Worm (Caenorhabditis elegans) whole organism, L4 larva: ENCODE data around the gene cyn-7.

Experiments
- T20F7.1 ChIP-seq: fragments of 200-800 bp; sonication (Bioruptor generic); optimal IDR thresholded peaks from 2 replicates; lab custom pipeline; 2018; ENCODE audit warnings: mild to moderate bottlenecking, missing genetic modification characterization, missing compliant biosample characterization
- Y48G9A.11 ChIP-seq: fragments of 200-800 bp; sonication (Bioruptor generic); IDR thresholded peaks from 2 replicates; pipeline ENCODE4 v1.3.6; 2022; ENCODE audit warnings: missing genetic modification reagents, missing genetic modification characterization, missing compliant biosample characterization
- fos-1 ChIP-seq: fragments of 150-350 bp; optimal IDR thresholded peaks from 2 replicates; lab custom pipeline; 2014; ENCODE audit warnings: missing biosample characterization, missing genetic modification characterization
- gei-8 ChIP-seq: fragments of 200-800 bp; sonication (Bioruptor generic); optimal IDR thresholded peaks from 2 replicates; lab custom pipeline; 2018; ENCODE audit warnings: mild to moderate bottlenecking, missing genetic modification characterization, missing compliant biosample characterization
- lin-39 ChIP-seq: fragments of 150-350 bp; optimal IDR thresholded peaks from 2 replicates; lab custom pipeline; 2014; ENCODE audit warnings: missing biosample characterization, missing genetic modification reagents, missing genetic modification characterization
- madf-9 ChIP-seq: fragments of 200-800 bp; sonication (Bioruptor generic); conservative IDR thresholded peaks from 2 replicates; pipeline ENCODE4 v1.3.6; 2022; ENCODE audit warnings: missing genetic modification reagents, missing genetic modification characterization, missing compliant biosample characterization
- nhr-41 ChIP-seq: fragments of 200-800 bp; sonication (Bioruptor generic); IDR thresholded peaks from 2 replicates; pipeline ENCODE4 v1.3.6; 2022; ENCODE audit warnings: missing genetic modification reagents, missing genetic modification characterization, missing compliant biosample characterization
- nhr-77 ChIP-seq: fragments of 150-350 bp; optimal IDR thresholded peaks from 2 replicates; lab custom pipeline; 2014; ENCODE audit warnings: missing biosample characterization, missing genetic modification characterization
- pha-4 ChIP-seq, 2 experiments: fragments of 150-350 bp in 1 of 2; fragments of 200-800 bp in 1 of 2; sonication (Bioruptor generic) in 1 of 2; IDR thresholded peaks in 1 of 2; optimal IDR thresholded peaks in 1 of 2; 2 replicates each; pipeline versions ENCODE4 v1.3.6 to Lab custom; 2014 to 2022; ENCODE audit warnings: missing genetic modification characterization in 2 of 2, missing genetic modification reagents in 2 of 2, missing biosample characterization in 1 of 2, missing compliant biosample characterization in 1 of 2
- snpc-4 ChIP-seq: fragments of 150-350 bp; optimal IDR thresholded peaks from 2 replicates; lab custom pipeline; 2014; ENCODE audit warnings: missing biosample characterization, missing genetic modification characterization
- spr-3 ChIP-seq: fragments of 200-800 bp; sonication (Bioruptor generic); optimal IDR thresholded peaks from 2 replicates; lab custom pipeline; 2018; ENCODE audit warnings: mild to moderate bottlenecking, missing genetic modification characterization, missing compliant biosample characterization
- unc-130 ChIP-seq: sonication (generic microtip); optimal IDR thresholded peaks from 2 replicates; lab custom pipeline; 2016; ENCODE audit warnings: missing genetic modification reagents, missing genetic modification characterization, missing compliant biosample characterization
- ztf-11 ChIP-seq: fragments of 150-350 bp; optimal IDR thresholded peaks from 2 replicates; lab custom pipeline; 2014; ENCODE audit warnings: missing biosample characterization, missing genetic modification characterization

- peak; percentile 77 for TF ChIP-seq T20F7.1 (GFP tag; lab: Kevin White, UChicago)
- peak; percentile 97 for TF ChIP-seq gei-8 (GFP tag; lab: Kevin White, UChicago)
- peak; percentile 91 for TF ChIP-seq Y48G9A.11 (GFP tag; lab: Robert Waterston, UW)
- TF ChIP-seq fos-1 (tag; lab: Kevin White, UChicago) = no peak
- peak; percentile 92 for TF ChIP-seq unc-130
- TF ChIP-seq nhr-41 = peak; percentile 92
- peak; percentile 91 for TF ChIP-seq madf-9 (GFP tag; lab: Robert Waterston, UW)
- no peak for TF ChIP-seq ztf-11
- peak; percentile 93 for TF ChIP-seq spr-3
- peak; percentile 58 for TF ChIP-seq nhr-77
- TF ChIP-seq pha-4 (GFP tag; IDR thresholded peaks at IDR 0.05; lab: Robert Waterston, UW) = peak; percentile 97
- TF ChIP-seq pha-4 (tag; optimal IDR thresholded peaks at IDR 0.05; lab: Kevin White, UChicago) = no peak
- no peak for TF ChIP-seq lin-39 (tag; lab: Kevin White, UChicago)
- no peak for TF ChIP-seq snpc-4 (tag; lab: Kevin White, UChicago)
These were observed 3.7 kb upstream of the cyn-7 start, which contains the start of gene Y75B12B.11 for ce11 chrV:15190903-15191302.
